Worm (Caenorhabditis elegans) whole organism, L3 larva: ENCODE results near the gene str-163.

Experiments
- R02D3.7 ChIP-seq: fragments of 150-350 bp; optimal IDR thresholded peaks from 2 replicates; lab custom pipeline; 2014; ENCODE audit warnings: missing biosample characterization, missing genetic modification characterization
- ama-1 ChIP-seq: fragments of 150-350 bp; optimal IDR thresholded peaks from 2 replicates; lab custom pipeline; 2018
- ceh-28 ChIP-seq: fragments of 150-350 bp; optimal IDR thresholded peaks from 2 replicates; lab custom pipeline; 2014; ENCODE audit warnings: missing biosample characterization, missing genetic modification reagents, missing genetic modification characterization
- pha-4 ChIP-seq: fragments of 150-350 bp; optimal IDR thresholded peaks from 2 replicates; lab custom pipeline; 2014; ENCODE audit warnings: missing biosample characterization, missing genetic modification reagents, missing genetic modification characterization
- pqm-1 ChIP-seq: fragments of 150-350 bp; optimal IDR thresholded peaks from 2 replicates; lab custom pipeline; 2017; ENCODE audit warnings: missing biosample characterization, missing genetic modification characterization, inconsistent platforms
- skn-1 ChIP-seq: fragments of 150-350 bp; optimal IDR thresholded peaks from 2 replicates; lab custom pipeline; 2014; ENCODE audit warnings: missing biosample characterization, missing genetic modification characterization
- unc-39 ChIP-seq: sonication (generic microtip); optimal IDR thresholded peaks from 4 replicates; lab custom pipeline; 2017; ENCODE audit warnings: missing biosample characterization, missing genetic modification characterization
- unc-62 ChIP-seq: fragments of 150-350 bp; sonication (generic microtip); optimal IDR thresholded peaks from 4 replicates; lab custom pipeline; 2014; ENCODE audit warnings: missing biosample characterization, missing genetic modification reagents, missing genetic modification characterization
- ztf-11 ChIP-seq: fragments of 150-350 bp; optimal IDR thresholded peaks from 2 replicates; lab custom pipeline; 2014; ENCODE audit warnings: missing biosample characterization, missing genetic modification characterization
- ztf-4 ChIP-seq: fragments of 150-350 bp; optimal IDR thresholded peaks from 2 replicates; lab custom pipeline; 2014; ENCODE audit warnings: missing biosample characterization, missing genetic modification characterization

ce11 chrIV:4945771-4946170 lies 8.2 kb upstream of the str-163 start, which contains the start of gene str-169:
- TF ChIP-seq ztf-11 (tag; lab: Kevin White, UChicago) (no peak), ama-1 (lab: Kevin White, UChicago) (no peak), unc-62 (GFP tag; lab: Kevin White, UChicago) (no peak), pqm-1 (no peak), R02D3.7 (no peak), unc-39 (tag; lab: Kevin White, UChicago) (no peak), ztf-4 (tag; lab: Kevin White, UChicago) (no peak), pha-4 (tag; lab: Kevin White, UChicago) (no peak), skn-1 (tag; lab: Kevin White, UChicago) (no peak), ceh-28 (tag; lab: Kevin White, UChicago) (no peak)
